Worm (Caenorhabditis elegans): ENCODE results near the gene ZC204.6.

Gene ZC204.6

ce11 chrII:1657202-1657601 is 12.6 kb upstream of the ZC204.6 start, which contains the start of gene ZC204.12:
Gene ZC204.12 (minus strand): TSS chrII:1657302.
- no peak for TF ChIP-seq unc-3 (GFP tag; conservative IDR thresholded peaks at IDR 0.05)
- TF ChIP-seq unc-3 (tag; optimal IDR thresholded peaks at IDR 0.05): no peak
- TF ChIP-seq C08G9.2 (tag; optimal IDR thresholded peaks at IDR 0.05): no peak
- TF ChIP-seq odd-2 (tag; optimal IDR thresholded peaks at IDR 0.05): no peak
- TF ChIP-seq dve-1 (tag; optimal IDR thresholded peaks at IDR 0.05): no peak
- TF ChIP-seq K02D7.2 (tag; optimal IDR thresholded peaks at IDR 0.05): no peak
- TF ChIP-seq pha-2 (tag; optimal IDR thresholded peaks at IDR 0.05): no peak
- no peak for TF ChIP-seq unc-42 (tag; optimal IDR thresholded peaks at IDR 0.05)
- TF ChIP-seq ceh-24 (tag; optimal IDR thresholded peaks at IDR 0.05): no peak
- no peak for TF ChIP-seq pat-9 (tag; optimal IDR thresholded peaks at IDR 0.05)

ce11 chrII:1654917-1655316 is 10.3 kb upstream of the ZC204.6 start, which contains the start of gene btb-12:
Gene btb-12 (plus strand): TSS chrII:1655217.
- TF ChIP-seq ceh-14 (tag; optimal IDR thresholded peaks at IDR 0.05): no peak
- no peak for TF ChIP-seq ets-4 (tag; optimal IDR thresholded peaks at IDR 0.05)
- TF ChIP-seq ceh-34 (tag; optimal IDR thresholded peaks at IDR 0.05): no peak
- no peak for TF ChIP-seq unc-55 (GFP tag; optimal IDR thresholded peaks at IDR 0.05)
- TF ChIP-seq ceh-45 (GFP tag; IDR thresholded peaks at IDR 0.05): no peak
- no peak for TF ChIP-seq ceh-48 (tag; optimal IDR thresholded peaks at IDR 0.05)
- TF ChIP-seq T23F11.4 (GFP tag; optimal IDR thresholded peaks at IDR 0.05): no peak
- TF ChIP-seq lim-6 (tag; optimal IDR thresholded peaks at IDR 0.05): no peak
- TF ChIP-seq ceh-19 (GFP tag; optimal IDR thresholded peaks at IDR 0.05): no peak
- TF ChIP-seq mec-3 (tag; optimal IDR thresholded peaks at IDR 0.05; ENCODE audit: borderline replicate concordance): no peak
- no peak for TF ChIP-seq Y22D7AL.16 (tag; optimal IDR thresholded peaks at IDR 0.05)
- no peak for TF ChIP-seq madf-2 (tag; optimal IDR thresholded peaks at IDR 0.05)
- TF ChIP-seq hlh-13 (GFP tag; optimal IDR thresholded peaks at IDR 0.05): no peak
- no peak for TF ChIP-seq sdc-2 (tag; optimal IDR thresholded peaks at IDR 0.05)
- TF ChIP-seq K09A11.1 (tag; optimal IDR thresholded peaks at IDR 0.05; ENCODE audit: insufficient read depth): no peak
- no peak for TF ChIP-seq ceh-31 (tag; optimal IDR thresholded peaks at IDR 0.05)
- no peak for TF ChIP-seq che-1 (tag; optimal IDR thresholded peaks at IDR 0.05)
- TF ChIP-seq tbx-7 (tag; optimal IDR thresholded peaks at IDR 0.05): no peak
- no peak for TF ChIP-seq pha-4 (tag; optimal IDR thresholded peaks at IDR 0.05)
- TF ChIP-seq ceh-22 (tag; optimal IDR thresholded peaks at IDR 0.05): no peak

- TF ChIP-seq ref-2 (tag; optimal IDR thresholded peaks at IDR 0.05): no peak
- TF ChIP-seq pha-4 (tag; optimal IDR thresholded peaks at IDR 0.05): no peak
- no peak for TF ChIP-seq eyg-1 (tag; optimal IDR thresholded peaks at IDR 0.05)
- no peak for TF ChIP-seq ceh-45 (GFP tag; IDR thresholded peaks at IDR 0.05)
These were observed 8.8 kb upstream of the ZC204.6 start, which contains the start of gene fbxb-15 for ce11 chrII:1653397-1653796. Gene fbxb-15 (minus strand): TSS chrII:1653497.

ce11 chrII:1651804-1652203 is 7.2 kb upstream of the ZC204.6 start, which contains the start of gene fbxb-16:
Gene fbxb-16 (minus strand): TSS chrII:1651904.
- no peak for TF ChIP-seq lim-6 (tag; optimal IDR thresholded peaks at IDR 0.05)
- no peak for TF ChIP-seq gmeb-2 (tag; optimal IDR thresholded peaks at IDR 0.05)
- no peak for TF ChIP-seq pha-2 (tag; optimal IDR thresholded peaks at IDR 0.05)
- no peak for TF ChIP-seq ama-1 (optimal IDR thresholded peaks at IDR 0.05)
- no peak for TF ChIP-seq sox-2 (GFP tag; IDR thresholded peaks at IDR 0.05)
- no peak for TF ChIP-seq C08G9.2 (tag; optimal IDR thresholded peaks at IDR 0.05)
- TF ChIP-seq ceh-48 (tag; optimal IDR thresholded peaks at IDR 0.05): no peak

- no peak for TF ChIP-seq C08G9.2 (tag; optimal IDR thresholded peaks at IDR 0.05)
- no peak for TF ChIP-seq ceh-31 (tag; optimal IDR thresholded peaks at IDR 0.05)
- TF ChIP-seq ceh-22 (tag; optimal IDR thresholded peaks at IDR 0.05): no peak
- TF ChIP-seq C38D4.7 (GFP tag; optimal IDR thresholded peaks at IDR 0.05): no peak
- no peak for TF ChIP-seq sox-2 (GFP tag; IDR thresholded peaks at IDR 0.05)
- TF ChIP-seq ttx-3 (tag; optimal IDR thresholded peaks at IDR 0.05): no peak
- no peak for TF ChIP-seq odd-2 (tag; optimal IDR thresholded peaks at IDR 0.05)
- no peak for TF ChIP-seq F13H6.1 (tag; optimal IDR thresholded peaks at IDR 0.05)
- no peak for TF ChIP-seq pha-4 (tag; optimal IDR thresholded peaks at IDR 0.05)
- TF ChIP-seq T23F11.4 (GFP tag; optimal IDR thresholded peaks at IDR 0.05): no peak
- TF ChIP-seq unc-86 (tag; optimal IDR thresholded peaks at IDR 0.05): no peak
- TF ChIP-seq madf-2 (tag; optimal IDR thresholded peaks at IDR 0.05): no peak
- no peak for TF ChIP-seq K02D7.2 (tag; optimal IDR thresholded peaks at IDR 0.05)
- no peak for TF ChIP-seq nhr-232 (tag; optimal IDR thresholded peaks at IDR 0.05)
- TF ChIP-seq dve-1 (tag; optimal IDR thresholded peaks at IDR 0.05): no peak
- TF ChIP-seq ceh-30 (tag; optimal IDR thresholded peaks at IDR 0.05): no peak
- TF ChIP-seq ceh-9 (tag; optimal IDR thresholded peaks at IDR 0.05): no peak
- TF ChIP-seq unc-55 (GFP tag; optimal IDR thresholded peaks at IDR 0.05): no peak
- no peak for TF ChIP-seq ets-4 (tag; optimal IDR thresholded peaks at IDR 0.05)
- no peak for TF ChIP-seq gmeb-2 (tag; optimal IDR thresholded peaks at IDR 0.05)
These were observed 5.9 kb upstream of the ZC204.6 start, which contains the start of gene fbxb-20 for ce11 chrII:1650502-1650901. Gene fbxb-20 (minus strand): TSS chrII:1650602.

Measured in whole organism, late embryonic.